Worm (Caenorhabditis elegans) whole organism, L2 larva: ENCODE data around the gene ada-2.
A peak's percentile ranks its signal among the peaks of the same experiment; 100 is the strongest.

Experiments used
- F13H6.1 ChIP-seq: sonication (generic microtip); optimal IDR thresholded peaks from 2 replicates; lab custom pipeline; 2016; ENCODE audit warnings: missing genetic modification characterization, missing compliant biosample characterization
- R02D3.7 ChIP-seq: fragments of 150-350 bp; optimal IDR thresholded peaks from 2 replicates; lab custom pipeline; 2014; ENCODE audit warnings: missing biosample characterization, missing genetic modification characterization
- Y55F3AM.14 ChIP-seq: fragments of 200-800 bp; sonication (Bioruptor generic); optimal IDR thresholded peaks from 2 replicates; lab custom pipeline; 2018; ENCODE audit warnings: mild to moderate bottlenecking, missing genetic modification characterization, missing compliant biosample characterization
- ZK546.5 ChIP-seq: sonication (generic microtip); optimal IDR thresholded peaks from 2 replicates; lab custom pipeline; 2017; ENCODE audit warnings: missing biosample characterization, missing genetic modification characterization
- alr-1 ChIP-seq: fragments of 150-350 bp; optimal IDR thresholded peaks from 2 replicates; lab custom pipeline; 2014; ENCODE audit warnings: missing biosample characterization, missing genetic modification characterization
- aly-2 ChIP-seq: fragments of 150-350 bp; optimal IDR thresholded peaks from 2 replicates; lab custom pipeline; 2014; ENCODE audit warnings: missing biosample characterization, missing genetic modification characterization
- ama-1 ChIP-seq: fragments of 150-350 bp; optimal IDR thresholded peaks from 2 replicates; lab custom pipeline; 2018; ENCODE audit warnings: inconsistent platforms
- blmp-1 ChIP-seq: sonication (generic microtip); optimal IDR thresholded peaks from 2 replicates; lab custom pipeline; 2017; ENCODE audit warnings: missing genetic modification characterization, mild to moderate bottlenecking, missing compliant biosample characterization, antibody characterized with exemption, moderate library complexity; ENCODE audit not compliant: insufficient read depth
- ceh-16 ChIP-seq: fragments of 150-350 bp; optimal IDR thresholded peaks from 2 replicates; lab custom pipeline; 2014; ENCODE audit warnings: missing biosample characterization, missing genetic modification characterization
- crh-2 ChIP-seq: sonication (generic microtip); optimal IDR thresholded peaks from 2 replicates; lab custom pipeline; 2017; ENCODE audit warnings: missing biosample characterization, missing genetic modification characterization
- dmd-4 ChIP-seq: sonication (generic microtip); optimal IDR thresholded peaks from 2 replicates; lab custom pipeline; 2017; ENCODE audit warnings: missing biosample characterization, missing genetic modification characterization
- egl-27 ChIP-seq: sonication (generic microtip); optimal IDR thresholded peaks from 3 replicates; lab custom pipeline; 2017; ENCODE audit warnings: missing biosample characterization, missing genetic modification reagents, missing genetic modification characterization
- elt-1 ChIP-seq: fragments of 150-350 bp; optimal IDR thresholded peaks from 2 replicates; lab custom pipeline; 2014; ENCODE audit warnings: missing biosample characterization, missing genetic modification characterization
- elt-3 ChIP-seq: sonication (generic microtip); optimal IDR thresholded peaks from 2 replicates; lab custom pipeline; 2017; ENCODE audit warnings: missing biosample characterization, missing genetic modification characterization
- fos-1 ChIP-seq: fragments of 150-350 bp; optimal IDR thresholded peaks from 2 replicates; lab custom pipeline; 2014; ENCODE audit warnings: missing biosample characterization, missing genetic modification characterization
- lin-11 ChIP-seq: fragments of 150-350 bp; sonication (generic microtip); optimal IDR thresholded peaks from 2 replicates; lab custom pipeline; 2014; ENCODE audit warnings: missing biosample characterization, missing genetic modification characterization, inconsistent platforms, mixed read lengths
- lin-13 ChIP-seq: fragments of 150-350 bp; optimal IDR thresholded peaks from 2 replicates; lab custom pipeline; 2014; ENCODE audit warnings: missing biosample characterization, missing genetic modification reagents, missing genetic modification characterization
- lin-39 ChIP-seq: fragments of 150-350 bp; optimal IDR thresholded peaks from 2 replicates; lab custom pipeline; 2014; ENCODE audit warnings: missing biosample characterization, missing genetic modification reagents, missing genetic modification characterization
- lsy-2 ChIP-seq, 2 experiments: fragments of 150-350 bp in 1 of 2; sonication (generic microtip) in 1 of 2; optimal IDR thresholded peaks; 2 replicates each; lab custom pipeline; 2014 to 2017; ENCODE audit warnings: missing biosample characterization in 2 of 2, missing genetic modification characterization in 2 of 2
- mab-5 ChIP-seq: fragments of 150-350 bp; optimal IDR thresholded peaks from 2 replicates; lab custom pipeline; 2014; ENCODE audit warnings: missing biosample characterization, missing genetic modification characterization
- mbf-1 ChIP-seq: sonication (generic microtip); optimal IDR thresholded peaks from 2 replicates; lab custom pipeline; 2017; ENCODE audit warnings: missing biosample characterization, missing genetic modification characterization
- nhr-10 ChIP-seq: sonication (generic microtip); optimal IDR thresholded peaks from 2 replicates; lab custom pipeline; 2017; ENCODE audit warnings: missing biosample characterization, missing genetic modification characterization
- nhr-12 ChIP-seq: fragments of 150-350 bp; optimal IDR thresholded peaks from 2 replicates; lab custom pipeline; 2014; ENCODE audit warnings: missing biosample characterization, missing genetic modification characterization
- nhr-129 ChIP-seq: fragments of 150-350 bp; optimal IDR thresholded peaks from 2 replicates; lab custom pipeline; 2014; ENCODE audit warnings: missing biosample characterization, missing genetic modification characterization
- nhr-21 ChIP-seq: fragments of 150-350 bp; optimal IDR thresholded peaks from 2 replicates; lab custom pipeline; 2014; ENCODE audit warnings: missing biosample characterization, missing genetic modification characterization
- nhr-23 ChIP-seq: fragments of 150-350 bp; optimal IDR thresholded peaks from 2 replicates; lab custom pipeline; 2014; ENCODE audit warnings: missing biosample characterization, missing genetic modification reagents, missing genetic modification characterization
- nhr-237 ChIP-seq: fragments of 150-350 bp; optimal IDR thresholded peaks from 2 replicates; lab custom pipeline; 2014; ENCODE audit warnings: missing biosample characterization, missing genetic modification characterization
- nhr-25 ChIP-seq: fragments of 150-350 bp; sonication (generic microtip); optimal IDR thresholded peaks from 3 replicates; lab custom pipeline; 2014; ENCODE audit warnings: missing biosample characterization, missing genetic modification characterization
- nhr-6 ChIP-seq: fragments of 150-350 bp; optimal IDR thresholded peaks from 2 replicates; lab custom pipeline; 2014; ENCODE audit warnings: missing biosample characterization, missing genetic modification characterization
- nhr-77 ChIP-seq: fragments of 150-350 bp; optimal IDR thresholded peaks from 2 replicates; lab custom pipeline; 2014; ENCODE audit warnings: missing biosample characterization, missing genetic modification characterization
- peb-1 ChIP-seq: fragments of 150-350 bp; optimal IDR thresholded peaks from 2 replicates; lab custom pipeline; 2014; ENCODE audit warnings: missing biosample characterization, missing genetic modification characterization
- sem-4 ChIP-seq: fragments of 150-350 bp; optimal IDR thresholded peaks from 2 replicates; lab custom pipeline; 2014; ENCODE audit warnings: missing biosample characterization, missing genetic modification reagents, missing genetic modification characterization
- skn-1 ChIP-seq: sonication (generic microtip); optimal IDR thresholded peaks from 2 replicates; lab custom pipeline; 2017; ENCODE audit warnings: missing biosample characterization, missing genetic modification characterization
- sma-3 ChIP-seq: sonication (generic microtip); optimal IDR thresholded peaks from 2 replicates; lab custom pipeline; 2016; ENCODE audit warnings: missing genetic modification reagents, missing genetic modification characterization, missing compliant biosample characterization
- sma-9 ChIP-seq, 2 experiments: fragments of 150-350 bp in 1 of 2; sonication (generic microtip) in 1 of 2; optimal IDR thresholded peaks; 2 replicates each; lab custom pipeline; 2014 to 2016; ENCODE audit warnings: missing genetic modification characterization in 2 of 2, mild to moderate bottlenecking in 1 of 2, missing biosample characterization in 1 of 2, missing compliant biosample characterization in 1 of 2, missing genetic modification reagents in 1 of 2, moderate library complexity in 1 of 2
- snpc-4 ChIP-seq: fragments of 150-350 bp; optimal IDR thresholded peaks from 2 replicates; lab custom pipeline; 2014; ENCODE audit warnings: missing biosample characterization, missing genetic modification characterization
- unc-39 ChIP-seq: fragments of 150-350 bp; optimal IDR thresholded peaks from 2 replicates; lab custom pipeline; 2014; ENCODE audit warnings: missing biosample characterization, missing genetic modification characterization
- unc-62 ChIP-seq: fragments of 150-350 bp; optimal IDR thresholded peaks from 2 replicates; lab custom pipeline; 2014; ENCODE audit warnings: missing biosample characterization, missing genetic modification reagents, missing genetic modification characterization
- ztf-1 ChIP-seq: fragments of 200-800 bp; sonication (Bioruptor generic); conservative IDR thresholded peaks from 2 replicates; pipeline ENCODE4 v1.3.6; 2022; ENCODE audit warnings: missing genetic modification characterization, missing compliant biosample characterization
- ztf-11 ChIP-seq: sonication (generic microtip); optimal IDR thresholded peaks from 2 replicates; lab custom pipeline; 2017; ENCODE audit warnings: missing biosample characterization, missing genetic modification characterization
- ztf-4 ChIP-seq: fragments of 150-350 bp; optimal IDR thresholded peaks from 2 replicates; lab custom pipeline; 2014; ENCODE audit warnings: missing biosample characterization, missing genetic modification characterization

ada-2 gene

ce11 chrII:7272513-7272912 is 20.5 kb downstream of the ada-2 start (continued):
- TF ChIP-seq sma-9 (GFP tag; optimal IDR thresholded peaks at IDR 0.05; lab: Kevin White, UChicago), result peak; percentile 49
- no peak for TF ChIP-seq sma-9 (tag; optimal IDR thresholded peaks at IDR 0.05; lab: Kevin White, UChicago)
- TF ChIP-seq ceh-16 (tag; lab: Kevin White, UChicago), result no peak
- TF ChIP-seq ztf-1 (GFP tag; lab: Robert Waterston, UW), result no peak
- no peak for TF ChIP-seq ama-1 (lab: Kevin White, UChicago)
- no peak for TF ChIP-seq mbf-1 (tag; lab: Kevin White, UChicago)
- peak; percentile 74 for TF ChIP-seq nhr-25 (tag; lab: Kevin White, UChicago)
- TF ChIP-seq nhr-23 (tag; lab: Kevin White, UChicago), result no peak

DNA sequence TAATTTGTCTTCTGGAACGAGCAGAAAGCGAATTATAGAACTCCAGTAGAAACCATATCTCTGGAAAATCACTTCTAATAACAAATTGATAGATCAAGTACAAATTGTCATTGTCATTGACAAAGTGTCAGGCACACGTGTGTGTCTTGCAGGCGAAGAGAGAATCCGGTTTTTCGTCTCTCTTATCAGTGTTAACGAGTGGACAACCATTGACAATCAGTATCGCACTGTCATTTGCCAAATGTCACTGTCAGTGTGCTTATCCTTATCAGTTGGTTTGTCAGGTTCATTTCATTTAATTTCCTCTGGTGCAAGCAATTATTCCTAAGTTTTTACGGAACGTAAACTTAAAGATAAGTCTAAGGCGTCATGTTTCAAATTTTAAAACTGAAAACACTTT is 21.5 kb downstream of the ada-2 start:
- peak; percentile 63 for TF ChIP-seq crh-2 (tag; lab: Kevin White, UChicago)
- peak; percentile 80 for TF ChIP-seq fos-1 (tag; lab: Kevin White, UChicago)
- TF ChIP-seq lin-13 (GFP tag; lab: Kevin White, UChicago), result no peak
- peak; percentile 57 for TF ChIP-seq sma-9 (GFP tag; optimal IDR thresholded peaks at IDR 0.05; lab: Kevin White, UChicago)
- no peak for TF ChIP-seq sma-9 (tag; optimal IDR thresholded peaks at IDR 0.05; lab: Kevin White, UChicago)
- TF ChIP-seq R02D3.7 (tag; lab: Kevin White, UChicago), result no peak
- TF ChIP-seq peb-1 (tag; lab: Kevin White, UChicago), result no peak
- no peak for TF ChIP-seq nhr-12 (tag; lab: Kevin White, UChicago)
- no peak for TF ChIP-seq snpc-4 (tag; lab: Kevin White, UChicago)
- TF ChIP-seq nhr-21 (tag; lab: Kevin White, UChicago), result peak; percentile 51
- TF ChIP-seq ztf-4 (tag; lab: Kevin White, UChicago), result no peak
- TF ChIP-seq ceh-16 (tag; lab: Kevin White, UChicago), result no peak
- TF ChIP-seq, all 48 proteins: peak for 4

- TF ChIP-seq snpc-4 (tag; lab: Kevin White, UChicago) (no peak), ZK546.5 (tag; lab: Kevin White, UChicago) (no peak), ama-1 (lab: Kevin White, UChicago) (no peak), dmd-4 (tag; lab: Kevin White, UChicago) (no peak), nhr-10 (no peak), ztf-4 (tag; lab: Kevin White, UChicago) (no peak), lsy-2 (tag; optimal IDR thresholded peaks at IDR 0.05; lab: Kevin White, UChicago) (no peak), mbf-1 (tag; lab: Kevin White, UChicago) (no peak), nhr-25 (tag; lab: Kevin White, UChicago) (no peak), ztf-11 (no peak), skn-1 (tag; lab: Kevin White, UChicago) (peak; percentile 7), elt-1 (tag; lab: Kevin White, UChicago) (no peak), nhr-12 (tag; lab: Kevin White, UChicago) (no peak), F13H6.1 (tag; lab: Kevin White, UChicago) (peak; percentile 32), sma-3 (GFP tag; lab: Kevin White, UChicago) (no peak), ceh-16 (tag; lab: Kevin White, UChicago) (no peak), lin-11 (no peak), fos-1 (tag; lab: Kevin White, UChicago) (peak; percentile 83), unc-39 (tag; lab: Kevin White, UChicago) (no peak), nhr-237 (tag; lab: Kevin White, UChicago) (no peak), aly-2 (tag; lab: Kevin White, UChicago) (no peak), alr-1 (no peak), mab-5 (tag; lab: Kevin White, UChicago) (no peak), crh-2 (tag; lab: Kevin White, UChicago) (peak; percentile 29), nhr-6 (tag; lab: Kevin White, UChicago) (no peak), lin-13 (GFP tag; lab: Kevin White, UChicago) (no peak), sma-9 (GFP tag; optimal IDR thresholded peaks at IDR 0.05; lab: Kevin White, UChicago) (peak; percentile 39), sma-9 (tag; optimal IDR thresholded peaks at IDR 0.05; lab: Kevin White, UChicago) (no peak), unc-62 (no peak), elt-3 (tag; lab: Kevin White, UChicago) (no peak)
- TF ChIP-seq, all 48 proteins: peak for 5
Observed at ce11 chrII:7277257-7277656, 25.2 kb downstream of the ada-2 start.

ce11 chrII:7277925-7278324 is 25.9 kb downstream of the ada-2 start:
- TF ChIP-seq peb-1 (tag; lab: Kevin White, UChicago) (no peak), fos-1 (tag; lab: Kevin White, UChicago) (peak; percentile 15), skn-1 (tag; lab: Kevin White, UChicago) (no peak), nhr-6 (tag; lab: Kevin White, UChicago) (no peak), sem-4 (tag; lab: Kevin White, UChicago) (no peak), alr-1 (no peak), elt-1 (tag; lab: Kevin White, UChicago) (no peak), nhr-237 (tag; lab: Kevin White, UChicago) (no peak), nhr-23 (tag; lab: Kevin White, UChicago) (no peak), nhr-21 (tag; lab: Kevin White, UChicago) (peak; percentile 68), lin-13 (GFP tag; lab: Kevin White, UChicago) (no peak), ztf-11 (no peak), nhr-129 (tag; lab: Kevin White, UChicago) (no peak), ztf-1 (GFP tag; lab: Robert Waterston, UW) (no peak), nhr-77 (no peak), sma-3 (GFP tag; lab: Kevin White, UChicago) (peak; percentile 19), elt-3 (tag; lab: Kevin White, UChicago) (no peak), blmp-1 (tag; lab: Kevin White, UChicago) (peak; percentile 69), snpc-4 (tag; lab: Kevin White, UChicago) (no peak), F13H6.1 (tag; lab: Kevin White, UChicago) (no peak), lin-39 (tag; lab: Kevin White, UChicago) (no peak), mbf-1 (tag; lab: Kevin White, UChicago) (no peak), nhr-25 (tag; lab: Kevin White, UChicago) (peak; percentile 70), ceh-16 (tag; lab: Kevin White, UChicago) (no peak), unc-39 (tag; lab: Kevin White, UChicago) (no peak), unc-62 (no peak), aly-2 (tag; lab: Kevin White, UChicago) (no peak), mab-5 (tag; lab: Kevin White, UChicago) (no peak), egl-27 (tag; lab: Kevin White, UChicago) (no peak), Y55F3AM.14 (GFP tag; lab: Kevin White, UChicago) (no peak)
